Worm (Caenorhabditis elegans): ENCODE measurements around the gene pfn-2.

pfn-2 gene

ce11 chrX:5355253-5355652 is 1.4 kb upstream of the pfn-2 start (continued):
- no peak for TF ChIP-seq ZK546.5 (tag; optimal IDR thresholded peaks at IDR 0.05)
- peak; percentile 4 for TF ChIP-seq nfya-1 (tag; optimal IDR thresholded peaks at IDR 0.05; ENCODE audit: insufficient read depth)
- TF ChIP-seq tbx-2 (tag; optimal IDR thresholded peaks at IDR 0.05), result no peak
- no peak for TF ChIP-seq sea-2 (GFP tag; optimal IDR thresholded peaks at IDR 0.05)
- peak; percentile 68 for TF ChIP-seq nhr-25 (tag; optimal IDR thresholded peaks at IDR 0.05)
- TF ChIP-seq jun-1 (tag; optimal IDR thresholded peaks at IDR 0.05), result peak; percentile 40
- no peak for TF ChIP-seq nhr-23 (tag; optimal IDR thresholded peaks at IDR 0.05)
- TF ChIP-seq aly-2 (tag; optimal IDR thresholded peaks at IDR 0.05), result no peak
- TF ChIP-seq fos-1 (tag; optimal IDR thresholded peaks at IDR 0.05), result no peak

- TF ChIP-seq nfya-1 (tag; optimal IDR thresholded peaks at IDR 0.05; ENCODE audit: insufficient read depth) (peak; percentile 2), nhr-28 (tag; optimal IDR thresholded peaks at IDR 0.05) (no peak), pqm-1 (tag; optimal IDR thresholded peaks at IDR 0.05) (no peak), eor-1 (tag; optimal IDR thresholded peaks at IDR 0.05) (no peak), pha-4 (tag; optimal IDR thresholded peaks at IDR 0.05) (peak; percentile 6), jun-1 (tag; optimal IDR thresholded peaks at IDR 0.05) (no peak), mdl-1 (tag; optimal IDR thresholded peaks at IDR 0.05) (no peak), nhr-237 (tag; optimal IDR thresholded peaks at IDR 0.05) (no peak), unc-62 (GFP tag; optimal IDR thresholded peaks at IDR 0.05) (no peak), elt-2 (tag; optimal IDR thresholded peaks at IDR 0.05) (peak; percentile 6), nhr-76 (tag; optimal IDR thresholded peaks at IDR 0.05) (no peak), unc-39 (tag; optimal IDR thresholded peaks at IDR 0.05) (no peak)
Measured at ce11 chrX:5348529-5349148, 5.2 kb downstream of the pfn-2 start, which contains the start of gene syx-3. Gene syx-3 (plus strand): TSS chrX:5349098.

ce11 chrX:5347856-5348255 is 6.0 kb downstream of the pfn-2 start:
- no peak for TF ChIP-seq nhr-77 (tag; optimal IDR thresholded peaks at IDR 0.05)
- no peak for TF ChIP-seq ztf-4 (tag; optimal IDR thresholded peaks at IDR 0.05)
- TF ChIP-seq mml-1 (tag; optimal IDR thresholded peaks at IDR 0.05), result no peak
- no peak for TF ChIP-seq nhr-237 (tag; optimal IDR thresholded peaks at IDR 0.05)
- no peak for TF ChIP-seq unc-62 (GFP tag; optimal IDR thresholded peaks at IDR 0.05)
- no peak for TF ChIP-seq nhr-12 (tag; optimal IDR thresholded peaks at IDR 0.05)
- TF ChIP-seq eor-1 (tag; optimal IDR thresholded peaks at IDR 0.05), result no peak
- TF ChIP-seq pqm-1 (tag; optimal IDR thresholded peaks at IDR 0.05), result no peak

ce11 chrX:5346303-5346702 is 7.6 kb downstream of the pfn-2 start:
- TF ChIP-seq egl-27 (tag; optimal IDR thresholded peaks at IDR 0.05), result no peak
- TF ChIP-seq elt-2 (tag; optimal IDR thresholded peaks at IDR 0.05), result peak; percentile 64

- TF ChIP-seq mdl-1 (tag; optimal IDR thresholded peaks at IDR 0.05), result no peak
- peak; percentile 35 for TF ChIP-seq pha-4 (tag; optimal IDR thresholded peaks at IDR 0.05)
- no peak for TF ChIP-seq ZK546.5 (tag; optimal IDR thresholded peaks at IDR 0.05)
Measured at ce11 chrX:5344287-5344686, 9.6 kb downstream of the pfn-2 start, which contains the start of gene C26B9.1. Gene C26B9.1 (plus strand): TSS chrX:5344587.

- TF ChIP-seq mml-1 (tag; optimal IDR thresholded peaks at IDR 0.05) (no peak), jun-1 (tag; optimal IDR thresholded peaks at IDR 0.05) (no peak), nhr-12 (tag; optimal IDR thresholded peaks at IDR 0.05) (no peak), elt-1 (tag; optimal IDR thresholded peaks at IDR 0.05) (no peak), ceh-28 (tag; optimal IDR thresholded peaks at IDR 0.05) (no peak), ceh-82 (tag; optimal IDR thresholded peaks at IDR 0.05) (no peak), ceh-9 (tag; optimal IDR thresholded peaks at IDR 0.05) (no peak), nhr-67 (tag; optimal IDR thresholded peaks at IDR 0.05) (no peak), lsy-12 (tag; optimal IDR thresholded peaks at IDR 0.05) (no peak), unc-62 (GFP tag; optimal IDR thresholded peaks at IDR 0.05) (no peak)
Measured at ce11 chrX:5342007-5342406, 11.9 kb downstream of the pfn-2 start, which contains the start of gene C26B9.7. Gene C26B9.7 (plus strand): TSS chrX:5342307.

- TF ChIP-seq snpc-4 (tag; optimal IDR thresholded peaks at IDR 0.05), result no peak
- TF ChIP-seq nhr-12 (tag; optimal IDR thresholded peaks at IDR 0.05), result no peak
- no peak for TF ChIP-seq nhr-11 (tag; optimal IDR thresholded peaks at IDR 0.05)
- TF ChIP-seq elt-2 (tag; optimal IDR thresholded peaks at IDR 0.05), result no peak
- no peak for TF ChIP-seq aly-2 (tag; optimal IDR thresholded peaks at IDR 0.05)
- TF ChIP-seq ceh-9 (tag; optimal IDR thresholded peaks at IDR 0.05), result no peak
- TF ChIP-seq fkh-10 (GFP tag; optimal IDR thresholded peaks at IDR 0.05), result no peak
- no peak for TF ChIP-seq daf-12 (tag; optimal IDR thresholded peaks at IDR 0.05)
- no peak for TF ChIP-seq elt-1 (tag; optimal IDR thresholded peaks at IDR 0.05)
- TF ChIP-seq nhr-67 (tag; optimal IDR thresholded peaks at IDR 0.05), result no peak
- TF ChIP-seq R02D3.7 (tag; optimal IDR thresholded peaks at IDR 0.05), result no peak
- TF ChIP-seq lsy-12 (tag; optimal IDR thresholded peaks at IDR 0.05), result no peak
- no peak for TF ChIP-seq ama-1 (optimal IDR thresholded peaks at IDR 0.05)
- TF ChIP-seq eor-1 (tag; optimal IDR thresholded peaks at IDR 0.05), result no peak
- no peak for TF ChIP-seq nhr-28 (tag; optimal IDR thresholded peaks at IDR 0.05)
- TF ChIP-seq fos-1 (tag; optimal IDR thresholded peaks at IDR 0.05), result no peak
- TF ChIP-seq nhr-77 (tag; optimal IDR thresholded peaks at IDR 0.05), result no peak
- TF ChIP-seq unc-62 (GFP tag; optimal IDR thresholded peaks at IDR 0.05), result no peak
- no peak for TF ChIP-seq ztf-11 (tag; optimal IDR thresholded peaks at IDR 0.05)
Measured at ce11 chrX:5339889-5340288, 14.0 kb downstream of the pfn-2 start, which contains the start of gene C26B9.2. Gene C26B9.2 (plus strand): TSS chrX:5340189.

All from whole organism, L3 larva.